Worm (Caenorhabditis elegans) whole organism, dauer: ENCODE data around the gene ZK1290.15.

Experiments used
- unc-62 ChIP-seq: sonication (generic microtip); optimal IDR thresholded peaks from 2 replicates; lab custom pipeline; 2017; ENCODE audit warnings: missing biosample characterization, missing genetic modification reagents, missing genetic modification characterization

The ZK1290.15 gene

ce11 chrII:7523281-7523680, at the start of gene ZK1290.15:
ZK1290.15 (plus strand) TSS chrII:7523581.
- no peak for TF ChIP-seq unc-62 (GFP tag; lab: Kevin White, UChicago)

- TF ChIP-seq unc-62 (GFP tag; lab: Kevin White, UChicago), result no peak
Measured at ce11 chrII:7478487-7479234, 44.7 kb upstream of the ZK1290.15 start, which contains the start of the genes aka-1 and ubc-6. aka-1 (minus strand) TSS chrII:7478537. ubc-6 (plus strand) TSS chrII:7479187.

- TF ChIP-seq unc-62 (GFP tag; lab: Kevin White, UChicago), result no peak
Measured at ce11 chrII:7483009-7483408, 40.4 kb upstream of the ZK1290.15 start, which contains the start of gene cah-2. cah-2 (minus strand) TSS chrII:7483109.

ce11 chrII:7489605-7490004, 33.8 kb upstream of the ZK1290.15 start, which contains the start of gene D1022.9:
D1022.9 (minus strand) TSS chrII:7489705.
- no peak for TF ChIP-seq unc-62 (GFP tag; lab: Kevin White, UChicago)

- TF ChIP-seq unc-62 (GFP tag; lab: Kevin White, UChicago), result no peak
Measured at ce11 chrII:7493599-7493998, 29.8 kb upstream of the ZK1290.15 start, which contains the start of gene nas-23. nas-23 (minus strand) TSS chrII:7493699.

ce11 chrII:7494155-7494554, 29.2 kb upstream of the ZK1290.15 start, which contains the start of gene R10H1.1:
R10H1.1 (plus strand) TSS chrII:7494455.
- no peak for TF ChIP-seq unc-62 (GFP tag; lab: Kevin White, UChicago)

ce11 chrII:7496070-7496469, 27.3 kb upstream of the ZK1290.15 start, which contains the start of gene spi-1:
spi-1 (plus strand) TSS chrII:7496247.
- no peak for TF ChIP-seq unc-62 (GFP tag; lab: Kevin White, UChicago)

- no peak for TF ChIP-seq unc-62 (GFP tag; lab: Kevin White, UChicago)
Measured at ce11 chrII:7499390-7499789, 24.0 kb upstream of the ZK1290.15 start, which contains the start of gene srab-14. srab-14 (minus strand) TSS chrII:7499490.

ce11 chrII:7505005-7505404, 18.4 kb upstream of the ZK1290.15 start, which contains the start of gene C28F5.1:
C28F5.1 (plus strand) TSS chrII:7505305.
- TF ChIP-seq unc-62 (GFP tag; lab: Kevin White, UChicago), result no peak

ce11 chrII:7519221-7519620, 4.2 kb upstream of the ZK1290.15 start, which contains the start of gene glb-9:
glb-9 (minus strand) TSS chrII:7519321.
- no peak for TF ChIP-seq unc-62 (GFP tag; lab: Kevin White, UChicago)

- no peak for TF ChIP-seq unc-62 (GFP tag; lab: Kevin White, UChicago)
Measured at ce11 chrII:7521420-7521819, 2.0 kb upstream of the ZK1290.15 start.

ce11 chrII:7525458-7525857, 2.1 kb downstream of the ZK1290.15 start, which contains the start of the genes ZK1290.7 and rnh-1.1:
ZK1290.7 (minus strand) TSS chrII:7525558.
rnh-1.1 (plus strand) TSS chrII:7525738.
- TF ChIP-seq unc-62 (GFP tag; lab: Kevin White, UChicago), result no peak

- TF ChIP-seq unc-62 (GFP tag; lab: Kevin White, UChicago), result no peak
Measured at ce11 chrII:7528210-7528609, 4.8 kb downstream of the ZK1290.15 start.

- no peak for TF ChIP-seq unc-62 (GFP tag; lab: Kevin White, UChicago)
Measured at ce11 chrII:7529078-7529683, 5.8 kb downstream of the ZK1290.15 start, which contains the start of gene ZK1290.5. ZK1290.5 (plus strand) TSS chrII:7529643.

ce11 chrII:7530944-7531343, 7.6 kb downstream of the ZK1290.15 start, which contains the start of gene wrt-1:
wrt-1 (plus strand) TSS chrII:7530996.
- TF ChIP-seq unc-62 (GFP tag; lab: Kevin White, UChicago), result no peak

ce11 chrII:7531478-7531877, 8.1 kb downstream of the ZK1290.15 start:
- TF ChIP-seq unc-62 (GFP tag; lab: Kevin White, UChicago), result no peak
